Worm (Caenorhabditis elegans) whole organism, L4 larva: ENCODE results near the gene nspe-1.

Experiments
- D1046.2 ChIP-seq: fragments of 200-800 bp; sonication (Bioruptor generic); IDR thresholded peaks from 2 replicates; pipeline ENCODE4 v1.3.6; 2022; ENCODE audit warnings: missing genetic modification characterization, missing compliant biosample characterization
- F44E2.7 ChIP-seq: fragments of 200-800 bp; sonication (Bioruptor generic); IDR thresholded peaks from 2 replicates; pipeline ENCODE4 v2.1.2; 2022; ENCODE audit warnings: missing genetic modification characterization, missing compliant biosample characterization
- T20F7.1 ChIP-seq: fragments of 200-800 bp; sonication (Bioruptor generic); optimal IDR thresholded peaks from 2 replicates; lab custom pipeline; 2018; ENCODE audit warnings: mild to moderate bottlenecking, missing genetic modification characterization, missing compliant biosample characterization
- Y105C5A.15 ChIP-seq: fragments of 200-800 bp; sonication (Bioruptor generic); IDR thresholded peaks from 2 replicates; pipeline ENCODE4 v1.3.6; 2022; ENCODE audit warnings: missing genetic modification characterization, missing compliant biosample characterization
- ZK337.2 ChIP-seq: fragments of 200-800 bp; sonication (Bioruptor generic); IDR thresholded peaks from 2 replicates; pipeline ENCODE4 v1.3.6; 2022; ENCODE audit warnings: missing genetic modification reagents, missing genetic modification characterization, missing compliant biosample characterization
- ZK546.5 ChIP-seq, 2 experiments: sonication (generic microtip); optimal IDR thresholded peaks; 2 replicates each; lab custom pipeline; 2017; ENCODE audit warnings: missing biosample characterization in 2 of 2, missing genetic modification characterization in 2 of 2
- aha-1 ChIP-seq: fragments of 150-350 bp; peaks from one replicate; lab custom pipeline; 2014; ENCODE audit warnings: missing biosample characterization, missing genetic modification characterization
- attf-4 ChIP-seq: sonication (generic microtip); optimal IDR thresholded peaks from 3 replicates; lab custom pipeline; 2017; ENCODE audit warnings: missing biosample characterization, missing genetic modification characterization
- ceh-44 ChIP-seq: fragments of 200-800 bp; sonication (Bioruptor generic); IDR thresholded peaks from 2 replicates; pipeline ENCODE4 v1.3.6; 2022; ENCODE audit warnings: missing genetic modification reagents, missing genetic modification characterization, missing compliant biosample characterization
- cey-2 ChIP-seq: sonication (generic microtip); optimal IDR thresholded peaks from 3 replicates; lab custom pipeline; 2017; ENCODE audit warnings: missing genetic modification characterization, mild to moderate bottlenecking, missing compliant biosample characterization, antibody characterized with exemption, borderline replicate concordance; ENCODE audit not compliant: insufficient read depth
- dmd-6 ChIP-seq: fragments of 200-800 bp; sonication (Bioruptor generic); IDR thresholded peaks from 2 replicates; pipeline ENCODE4 v1.3.6; 2022; ENCODE audit warnings: missing genetic modification reagents, missing genetic modification characterization, missing compliant biosample characterization
- dmd-8 ChIP-seq: fragments of 200-800 bp; sonication (Bioruptor generic); IDR thresholded peaks from 2 replicates; pipeline ENCODE4 v1.3.6; 2022; ENCODE audit warnings: missing genetic modification characterization, missing compliant biosample characterization
- egl-27 ChIP-seq: sonication (generic microtip); optimal IDR thresholded peaks from 3 replicates; lab custom pipeline; 2017; ENCODE audit warnings: missing biosample characterization, missing genetic modification reagents, missing genetic modification characterization
- fos-1 ChIP-seq: fragments of 150-350 bp; optimal IDR thresholded peaks from 2 replicates; lab custom pipeline; 2014; ENCODE audit warnings: missing biosample characterization, missing genetic modification characterization
- hlh-30 ChIP-seq: sonication (generic microtip); optimal IDR thresholded peaks from 2 replicates; lab custom pipeline; 2017; ENCODE audit warnings: antibody characterized with exemption, mild to moderate bottlenecking, missing genetic modification characterization, missing compliant biosample characterization; ENCODE audit not compliant: insufficient read depth
- lin-13 ChIP-seq: fragments of 150-350 bp; optimal IDR thresholded peaks from 2 replicates; lab custom pipeline; 2014; ENCODE audit warnings: missing biosample characterization, missing genetic modification reagents, missing genetic modification characterization
- lsy-2 ChIP-seq, 2 experiments: fragments of 150-350 bp in 1 of 2; sonication (generic microtip) in 1 of 2; optimal IDR thresholded peaks; 2 replicates each; lab custom pipeline; 2014 to 2017; ENCODE audit warnings: missing biosample characterization in 2 of 2, missing genetic modification characterization in 2 of 2
- mes-2 ChIP-seq: sonication (generic microtip); optimal IDR thresholded peaks from 2 replicates; lab custom pipeline; 2016; ENCODE audit warnings: missing genotype, mild to moderate bottlenecking, missing genetic modification characterization, missing compliant biosample characterization; ENCODE audit not compliant: poor library complexity, severe bottlenecking
- mxl-2 ChIP-seq: fragments of 200-800 bp; sonication (Bioruptor generic); conservative IDR thresholded peaks from 2 replicates; pipeline ENCODE4 v1.3.6; 2022; ENCODE audit warnings: missing genetic modification reagents, missing genetic modification characterization, missing compliant biosample characterization
- mxl-3 ChIP-seq: fragments of 200-800 bp; sonication (Bioruptor generic); optimal IDR thresholded peaks from 2 replicates; lab custom pipeline; 2018; ENCODE audit warnings: mild to moderate bottlenecking, missing genetic modification characterization, missing compliant biosample characterization
- nhr-11 ChIP-seq: fragments of 150-350 bp; optimal IDR thresholded peaks from 2 replicates; lab custom pipeline; 2014; ENCODE audit warnings: missing biosample characterization, missing genetic modification characterization
- nhr-237 ChIP-seq: sonication (generic microtip); optimal IDR thresholded peaks from 2 replicates; lab custom pipeline; 2017; ENCODE audit warnings: missing biosample characterization, missing genetic modification characterization
- php-3 ChIP-seq: fragments of 200-800 bp; sonication (Bioruptor generic); IDR thresholded peaks from 2 replicates; pipeline ENCODE4 v1.3.6; 2022; ENCODE audit warnings: missing genetic modification reagents, missing genetic modification characterization, missing compliant biosample characterization
- pqm-1 ChIP-seq: sonication (generic microtip); optimal IDR thresholded peaks from 2 replicates; lab custom pipeline; 2017; ENCODE audit warnings: missing biosample characterization, missing genetic modification characterization
- saeg-2 ChIP-seq: fragments of 200-800 bp; sonication (Bioruptor generic); IDR thresholded peaks from 2 replicates; pipeline ENCODE4 v1.3.6; 2022; ENCODE audit warnings: missing genetic modification reagents, missing genetic modification characterization, missing compliant biosample characterization
- snpc-4 ChIP-seq: fragments of 150-350 bp; optimal IDR thresholded peaks from 2 replicates; lab custom pipeline; 2014; ENCODE audit warnings: missing biosample characterization, missing genetic modification characterization
- spr-1 ChIP-seq: sonication (generic microtip); optimal IDR thresholded peaks from 2 replicates; lab custom pipeline; 2016; ENCODE audit warnings: mild to moderate bottlenecking, missing genetic modification characterization, missing compliant biosample characterization
- unc-130 ChIP-seq: sonication (generic microtip); optimal IDR thresholded peaks from 2 replicates; lab custom pipeline; 2016; ENCODE audit warnings: missing genetic modification reagents, missing genetic modification characterization, missing compliant biosample characterization
- unc-62 ChIP-seq, 3 experiments: fragments of 150-350 bp in 1 of 3; sonication (generic microtip); optimal IDR thresholded peaks in 2 of 3; peaks in 1 of 3; 1 replicate in 1 of 3; 2 replicates in 2 of 3; lab custom pipeline; 2014 to 2017; ENCODE audit warnings: missing biosample characterization in 3 of 3, missing genetic modification characterization in 3 of 3, missing genetic modification reagents in 3 of 3, missing genotype in 1 of 3
- zip-11 ChIP-seq: fragments of 200-800 bp; sonication (Bioruptor generic); IDR thresholded peaks from 2 replicates; pipeline ENCODE4 v1.3.6; 2022; ENCODE audit warnings: missing genetic modification characterization, missing compliant biosample characterization
- zip-2 ChIP-seq: fragments of 150-350 bp; optimal IDR thresholded peaks from 2 replicates; lab custom pipeline; 2014; ENCODE audit warnings: missing biosample characterization, missing genetic modification characterization

The nspe-1 gene

ce11 chrII:12636602-12637001, 15.9 kb upstream of the nspe-1 start, which contains the start of gene nhr-234:
TSS of gene nhr-234 (plus strand) at chrII:12636678.
- TF ChIP-seq zip-11 (GFP tag; lab: Robert Waterston, UW) = no peak
- TF ChIP-seq attf-4 = no peak
- TF ChIP-seq snpc-4 (tag; lab: Kevin White, UChicago) = no peak
- TF ChIP-seq aha-1 (tag; lab: Kevin White, UChicago) = peak; percentile 23
- TF ChIP-seq pqm-1 (tag; lab: Kevin White, UChicago) = no peak
- no peak for TF ChIP-seq ceh-44 (GFP tag; lab: Robert Waterston, UW)

- TF ChIP-seq fos-1 (tag; lab: Kevin White, UChicago) = no peak
- TF ChIP-seq nhr-11 = no peak
- TF ChIP-seq D1046.2 (GFP tag; lab: Robert Waterston, UW) = no peak
- no peak for TF ChIP-seq F44E2.7 (GFP tag; lab: Robert Waterston, UW)
- no peak for TF ChIP-seq aha-1 (tag; lab: Kevin White, UChicago)
- TF ChIP-seq ZK337.2 (GFP tag; lab: Robert Waterston, UW) = no peak
- no peak for TF ChIP-seq egl-27 (tag; lab: Kevin White, UChicago)
- no peak for TF ChIP-seq dmd-8 (GFP tag; lab: Robert Waterston, UW)
- TF ChIP-seq ceh-44 (GFP tag; lab: Robert Waterston, UW) = no peak
- no peak for TF ChIP-seq lsy-2 (tag; optimal IDR thresholded peaks at IDR 0.05; lab: Kevin White, UChicago)
- TF ChIP-seq Y105C5A.15 = no peak
- TF ChIP-seq, all 104 proteins: peak for 0
Measured at ce11 chrII:12634749-12635318, 14.2 kb upstream of the nspe-1 start, which contains the start of gene Y38E10A.17. TSS of gene Y38E10A.17 (minus strand) at chrII:12634799.

- TF ChIP-seq T20F7.1 (GFP tag; lab: Kevin White, UChicago) (no peak), spr-1 (no peak), zip-2 (tag; lab: Kevin White, UChicago) (no peak), hlh-30 (tag; lab: Kevin White, UChicago) (no peak), D1046.2 (GFP tag; lab: Robert Waterston, UW) (no peak), mxl-3 (GFP tag; lab: Kevin White, UChicago) (no peak), lin-13 (GFP tag; lab: Kevin White, UChicago) (no peak), nhr-237 (no peak)
Measured at ce11 chrII:12630888-12631287, 10.2 kb upstream of the nspe-1 start, which contains the start of gene Y38E10A.34. TSS of gene Y38E10A.34 (plus strand) at chrII:12631188.

ce11 chrII:12629387-12629786, 8.7 kb upstream of the nspe-1 start, which contains the start of gene Y38E10A.28:
TSS of gene Y38E10A.28 (plus strand) at chrII:12629687.
- TF ChIP-seq unc-62 (GFP tag; optimal IDR thresholded peaks at IDR 0.05 in 1 of 2; lab: Kevin White, UChicago) (peak in 1 of 2 experiments; percentile 83), unc-62 (tag; optimal IDR thresholded peaks at IDR 0.05; lab: Kevin White, UChicago) (no peak), mxl-2 (GFP tag; lab: Robert Waterston, UW) (no peak)

- TF ChIP-seq dmd-8 (GFP tag; lab: Robert Waterston, UW) (no peak), unc-62 (GFP tag; optimal IDR thresholded peaks at IDR 0.05 in 1 of 2; lab: Kevin White, UChicago) (peak in 1 of 2 experiments; percentile 32), unc-62 (tag; optimal IDR thresholded peaks at IDR 0.05; lab: Kevin White, UChicago) (no peak)
Measured at ce11 chrII:12628566-12628965, 7.9 kb upstream of the nspe-1 start, which contains the start of gene nspe-5. TSS of gene nspe-5 (plus strand) at chrII:12628866.

- TF ChIP-seq mes-2 (tag; lab: Kevin White, UChicago) = no peak
- TF ChIP-seq hlh-30 (tag; lab: Kevin White, UChicago) = no peak
- no peak for TF ChIP-seq mxl-3 (GFP tag; lab: Kevin White, UChicago)
- TF ChIP-seq unc-130 (GFP tag; lab: Kevin White, UChicago) = no peak
- no peak for TF ChIP-seq ZK546.5 (tag; optimal IDR thresholded peaks at IDR 0.05; lab: Kevin White, UChicago)
- no peak for TF ChIP-seq cey-2
- no peak for TF ChIP-seq saeg-2 (GFP tag; lab: Robert Waterston, UW)
- no peak for TF ChIP-seq php-3 (GFP tag; lab: Robert Waterston, UW)
- TF ChIP-seq lsy-2 (tag; optimal IDR thresholded peaks at IDR 0.05; lab: Kevin White, UChicago) = no peak
- TF ChIP-seq dmd-6 = no peak
- TF ChIP-seq, all 104 proteins: peak for 0
Measured at ce11 chrII:12626887-12627286, 6.2 kb upstream of the nspe-1 start, which contains the start of gene nspe-7. TSS of gene nspe-7 (plus strand) at chrII:12627187.
